Fruit fly (Drosophila melanogaster) whole organism: ENCODE data around the gene cad.

Experiments used
- EcR ChIP-seq, 2 experiments: fragments of >200 bp; optimal IDR thresholded peaks; 2 replicates each; lab custom pipeline; 2017; ENCODE audit warnings: missing biosample characterization in 2 of 2, missing genetic modification characterization in 2 of 2, missing genetic modification reagents in 2 of 2
- psq ChIP-seq: fragments of >200 bp; optimal IDR thresholded peaks from 2 replicates; lab custom pipeline; 2017
- usp ChIP-seq: fragments of >200 bp; optimal IDR thresholded peaks from 2 replicates; lab custom pipeline; 2017; ENCODE audit warnings: missing biosample characterization, missing genetic modification characterization, mixed read lengths

DNA sequence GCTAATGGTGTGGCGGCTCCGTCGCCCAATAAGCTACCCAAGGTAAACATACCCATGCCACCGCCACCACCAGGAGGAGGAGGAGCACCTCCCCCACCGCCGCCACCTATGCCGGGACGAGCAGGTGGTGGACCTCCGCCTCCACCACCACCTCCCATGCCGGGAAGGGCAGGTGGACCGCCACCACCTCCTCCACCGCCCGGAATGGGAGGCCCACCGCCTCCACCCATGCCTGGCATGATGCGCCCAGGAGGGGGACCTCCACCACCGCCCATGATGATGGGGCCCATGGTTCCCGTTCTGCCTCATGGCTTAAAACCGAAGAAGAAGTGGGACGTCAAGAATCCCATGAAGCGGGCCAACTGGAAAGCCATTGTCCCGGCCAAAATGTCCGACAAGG lies 5.9 kb upstream of the cad start:
- TF ChIP-seq EcR (GFP tag; optimal IDR thresholded peaks at IDR 0.05; lab: Kevin White, UChicago) (no peak), psq (lab: Kevin White, UChicago) (no peak), usp (GFP tag; lab: Kevin White, UChicago) (no peak)
